Worm (Caenorhabditis elegans) whole organism, late embryonic: Measurements from ENCODE around the gene F11C7.7.

Experiments
- C08G9.2 ChIP-seq: sonication (generic microtip); optimal IDR thresholded peaks from 2 replicates; lab custom pipeline; 2016; ENCODE audit warnings: mild to moderate bottlenecking, missing genetic modification characterization, moderate library complexity, missing compliant biosample characterization
- C38D4.7 ChIP-seq: fragments of 200-800 bp; sonication (Bioruptor generic); optimal IDR thresholded peaks from 2 replicates; lab custom pipeline; 2018; ENCODE audit warnings: mild to moderate bottlenecking, missing genetic modification characterization, moderate library complexity, missing compliant biosample characterization
- F13H6.1 ChIP-seq: sonication (generic microtip); optimal IDR thresholded peaks from 2 replicates; lab custom pipeline; 2016; ENCODE audit warnings: missing genetic modification characterization, missing compliant biosample characterization
- K02D7.2 ChIP-seq: sonication (generic microtip); optimal IDR thresholded peaks from 2 replicates; lab custom pipeline; 2017; ENCODE audit warnings: mild to moderate bottlenecking, missing genetic modification characterization, missing compliant biosample characterization
- T23F11.4 ChIP-seq: fragments of 200-800 bp; sonication (Bioruptor generic); optimal IDR thresholded peaks from 2 replicates; lab custom pipeline; 2018; ENCODE audit warnings: mild to moderate bottlenecking, missing genetic modification characterization, missing compliant biosample characterization
- ama-1 ChIP-seq: fragments of 150-350 bp; optimal IDR thresholded peaks from 2 replicates; lab custom pipeline; 2014
- ceh-18 ChIP-seq: sonication (generic microtip); optimal IDR thresholded peaks from 2 replicates; lab custom pipeline; 2016; ENCODE audit warnings: missing genetic modification characterization, missing compliant biosample characterization
- ceh-19 ChIP-seq: fragments of 200-800 bp; sonication (Bioruptor generic); optimal IDR thresholded peaks from 2 replicates; lab custom pipeline; 2018; ENCODE audit warnings: mild to moderate bottlenecking, missing genetic modification characterization, missing compliant biosample characterization
- ceh-2 ChIP-seq: sonication (generic microtip); optimal IDR thresholded peaks from 2 replicates; lab custom pipeline; 2016; ENCODE audit warnings: missing genotype, missing genetic modification characterization, missing compliant biosample characterization
- ceh-22 ChIP-seq: sonication (generic microtip); optimal IDR thresholded peaks from 2 replicates; lab custom pipeline; 2017; ENCODE audit warnings: missing biosample characterization, missing genetic modification characterization
- ceh-30 ChIP-seq: fragments of 150-350 bp; optimal IDR thresholded peaks from 2 replicates; lab custom pipeline; 2014; ENCODE audit warnings: missing biosample characterization, missing genetic modification characterization
- ceh-31 ChIP-seq: sonication (generic microtip); optimal IDR thresholded peaks from 2 replicates; lab custom pipeline; 2016; ENCODE audit warnings: missing genetic modification characterization, missing compliant biosample characterization
- ceh-34 ChIP-seq: sonication (generic microtip); optimal IDR thresholded peaks from 2 replicates; lab custom pipeline; 2016; ENCODE audit warnings: mild to moderate bottlenecking, missing genetic modification characterization, missing compliant biosample characterization
- ceh-48 ChIP-seq: sonication (generic microtip); optimal IDR thresholded peaks from 2 replicates; lab custom pipeline; 2016; ENCODE audit warnings: missing genetic modification characterization, inconsistent platforms, missing compliant biosample characterization
- ceh-6 ChIP-seq: fragments of 200-800 bp; sonication (Bioruptor generic); optimal IDR thresholded peaks from 2 replicates; lab custom pipeline; 2018; ENCODE audit warnings: mild to moderate bottlenecking, missing genetic modification characterization, missing compliant biosample characterization
- ceh-9 ChIP-seq: sonication (generic microtip); optimal IDR thresholded peaks from 2 replicates; lab custom pipeline; 2016; ENCODE audit warnings: mild to moderate bottlenecking, missing genetic modification characterization, inconsistent platforms, missing compliant biosample characterization
- elt-2 ChIP-seq: sonication (generic microtip); optimal IDR thresholded peaks from 2 replicates; lab custom pipeline; 2016; ENCODE audit warnings: missing genetic modification reagents, missing genetic modification characterization, missing compliant biosample characterization
- ets-4 ChIP-seq: sonication (generic microtip); optimal IDR thresholded peaks from 2 replicates; lab custom pipeline; 2016; ENCODE audit warnings: missing genetic modification characterization, missing compliant biosample characterization
- eyg-1 ChIP-seq: sonication (generic microtip); optimal IDR thresholded peaks from 2 replicates; lab custom pipeline; 2016; ENCODE audit warnings: missing genotype, missing genetic modification characterization, missing compliant biosample characterization
- fkh-10 ChIP-seq: fragments of 150-350 bp; optimal IDR thresholded peaks from 2 replicates; lab custom pipeline; 2014; ENCODE audit warnings: missing biosample characterization, missing genetic modification reagents, missing genetic modification characterization
- fkh-6 ChIP-seq: sonication (generic microtip); optimal IDR thresholded peaks from 2 replicates; lab custom pipeline; 2016; ENCODE audit warnings: missing genetic modification characterization, missing compliant biosample characterization
- gmeb-2 ChIP-seq: sonication (generic microtip); optimal IDR thresholded peaks from 2 replicates; lab custom pipeline; 2016; ENCODE audit warnings: missing genetic modification characterization, inconsistent platforms, missing compliant biosample characterization
- hlh-15 ChIP-seq: sonication (generic microtip); optimal IDR thresholded peaks from 2 replicates; lab custom pipeline; 2016; ENCODE audit warnings: missing genetic modification characterization, missing compliant biosample characterization
- hlh-6 ChIP-seq: sonication (generic microtip); optimal IDR thresholded peaks from 2 replicates; lab custom pipeline; 2016; ENCODE audit warnings: missing genotype, missing genetic modification characterization, missing compliant biosample characterization
- lin-11 ChIP-seq: fragments of 200-800 bp; sonication (Bioruptor generic); optimal IDR thresholded peaks from 2 replicates; lab custom pipeline; 2018; ENCODE audit warnings: mild to moderate bottlenecking, missing genetic modification characterization, missing compliant biosample characterization
- madf-2 ChIP-seq: sonication (generic microtip); optimal IDR thresholded peaks from 2 replicates; lab custom pipeline; 2017; ENCODE audit warnings: missing genetic modification characterization, missing compliant biosample characterization
- mec-3 ChIP-seq: sonication (generic microtip); optimal IDR thresholded peaks from 2 replicates; lab custom pipeline; 2016; ENCODE audit warnings: borderline replicate concordance, missing genetic modification characterization, missing compliant biosample characterization
- nfya-1 ChIP-seq: sonication (generic microtip); optimal IDR thresholded peaks from 2 replicates; lab custom pipeline; 2017; ENCODE audit warnings: missing genetic modification characterization, mild to moderate bottlenecking, missing compliant biosample characterization, antibody characterized with exemption, moderate library complexity
- nhr-11 ChIP-seq: fragments of 150-350 bp; optimal IDR thresholded peaks from 2 replicates; lab custom pipeline; 2014; ENCODE audit warnings: missing biosample characterization, missing genetic modification characterization
- npax-4 ChIP-seq: sonication (generic microtip); optimal IDR thresholded peaks from 2 replicates; lab custom pipeline; 2016; ENCODE audit warnings: missing genetic modification characterization, missing compliant biosample characterization
- pat-9 ChIP-seq: fragments of 200-800 bp; sonication (Bioruptor generic); optimal IDR thresholded peaks from 2 replicates; lab custom pipeline; 2018; ENCODE audit warnings: mild to moderate bottlenecking, missing genetic modification characterization, moderate library complexity, missing compliant biosample characterization
- pha-2 ChIP-seq: sonication (generic microtip); optimal IDR thresholded peaks from 2 replicates; lab custom pipeline; 2017; ENCODE audit warnings: mild to moderate bottlenecking, missing genetic modification characterization, missing compliant biosample characterization
- pqm-1 ChIP-seq: sonication (generic microtip); optimal IDR thresholded peaks from 2 replicates; lab custom pipeline; 2016; ENCODE audit warnings: missing genetic modification characterization, missing compliant biosample characterization
- pros-1 ChIP-seq: fragments of 150-350 bp; optimal IDR thresholded peaks from 2 replicates; lab custom pipeline; 2014; ENCODE audit warnings: missing biosample characterization, missing genetic modification reagents, missing genetic modification characterization
- ref-2 ChIP-seq: sonication (generic microtip); optimal IDR thresholded peaks from 2 replicates; lab custom pipeline; 2016; ENCODE audit warnings: missing genetic modification characterization, missing compliant biosample characterization
- rnt-1 ChIP-seq: sonication (generic microtip); optimal IDR thresholded peaks from 2 replicates; lab custom pipeline; 2016; ENCODE audit warnings: missing genetic modification characterization, missing compliant biosample characterization
- sdc-2 ChIP-seq: sonication (generic microtip); optimal IDR thresholded peaks from 2 replicates; lab custom pipeline; 2016; ENCODE audit warnings: missing genotype, missing genetic modification characterization, missing compliant biosample characterization
- sox-2 ChIP-seq: fragments of 200-800 bp; sonication (Bioruptor generic); IDR thresholded peaks from 2 replicates; pipeline ENCODE4 v1.3.6; 2022; ENCODE audit warnings: missing genetic modification reagents, missing genetic modification characterization, missing compliant biosample characterization
- sox-4 ChIP-seq: sonication (generic microtip); optimal IDR thresholded peaks from 2 replicates; lab custom pipeline; 2017; ENCODE audit warnings: mild to moderate bottlenecking, missing genetic modification characterization, inconsistent platforms, missing compliant biosample characterization
- tbx-7 ChIP-seq: sonication (generic microtip); optimal IDR thresholded peaks from 2 replicates; lab custom pipeline; 2016; ENCODE audit warnings: missing genotype, missing genetic modification characterization, missing compliant biosample characterization
- ttx-3 ChIP-seq: sonication (generic microtip); optimal IDR thresholded peaks from 2 replicates; lab custom pipeline; 2016; ENCODE audit warnings: missing genetic modification reagents, missing genetic modification characterization, missing compliant biosample characterization
- unc-42 ChIP-seq: sonication (generic microtip); optimal IDR thresholded peaks from 2 replicates; lab custom pipeline; 2016; ENCODE audit warnings: missing genotype, missing genetic modification characterization, missing compliant biosample characterization
- unc-55 ChIP-seq: sonication (generic microtip); optimal IDR thresholded peaks from 2 replicates; lab custom pipeline; 2017; ENCODE audit warnings: missing biosample characterization, missing genetic modification reagents, missing genetic modification characterization
- unc-86 ChIP-seq: sonication (generic microtip); optimal IDR thresholded peaks from 2 replicates; lab custom pipeline; 2016; ENCODE audit warnings: missing genetic modification characterization, missing compliant biosample characterization

The F11C7.7 gene

DNA sequence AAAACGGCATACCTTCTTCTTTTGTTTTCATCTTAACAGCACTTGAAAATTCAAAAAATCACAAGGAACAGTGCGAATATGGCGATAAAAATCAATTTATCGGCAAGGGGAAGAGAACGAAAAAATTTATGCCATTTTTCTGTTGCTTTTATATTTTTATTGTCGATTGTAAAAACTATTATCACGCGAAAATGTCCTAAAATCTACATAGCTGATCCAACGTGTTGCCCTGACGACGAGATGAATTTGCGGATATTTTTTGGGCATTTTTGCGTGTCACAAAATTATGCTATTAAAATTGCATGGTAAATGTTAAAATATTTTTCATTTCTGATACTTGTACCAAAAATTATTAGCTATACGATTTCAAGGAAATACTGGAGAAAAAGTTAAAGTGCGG, 16.4 kb upstream of the F11C7.7 start, which contains the start of gene F10D7.4:
Gene F10D7.4 (minus strand): TSS at position 101 of the 400 bp plus-strand sequence.
- no peak for TF ChIP-seq T23F11.4
- TF ChIP-seq, all 69 proteins: peak for 0

DNA sequence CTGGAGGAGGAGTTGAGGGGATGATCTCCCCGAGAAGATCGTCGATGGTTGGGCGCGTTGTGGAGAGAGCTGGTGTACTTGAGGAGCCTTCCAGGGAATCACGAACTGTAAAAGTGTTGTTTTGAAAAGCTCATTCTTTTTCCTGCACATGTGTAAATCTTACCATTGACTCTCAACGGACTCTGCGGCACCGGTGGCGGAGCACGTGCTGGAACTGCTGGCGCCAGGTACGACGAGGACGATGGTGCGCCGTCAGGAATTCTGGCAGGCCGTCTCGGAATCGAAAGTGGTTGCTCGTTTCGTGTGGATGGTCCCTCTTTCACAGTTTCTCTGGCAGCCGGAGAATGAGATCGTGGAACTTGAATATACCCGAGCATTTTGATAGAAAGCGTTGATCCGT, 14.1 kb upstream of the F11C7.7 start:
- TF ChIP-seq sox-2 (no peak), gmeb-2 (no peak), fkh-6 (tag; lab: Kevin White, UChicago) (no peak), hlh-15 (no peak), ceh-19 (GFP tag; lab: Kevin White, UChicago) (no peak), C38D4.7 (no peak), ets-4 (no peak), nhr-11 (tag; lab: Kevin White, UChicago) (no peak), K02D7.2 (tag; lab: Kevin White, UChicago) (no peak), ceh-2 (tag; lab: Kevin White, UChicago) (no peak), C08G9.2 (tag; lab: Kevin White, UChicago) (no peak), fkh-10 (GFP tag; lab: Kevin White, UChicago) (no peak)

DNA sequence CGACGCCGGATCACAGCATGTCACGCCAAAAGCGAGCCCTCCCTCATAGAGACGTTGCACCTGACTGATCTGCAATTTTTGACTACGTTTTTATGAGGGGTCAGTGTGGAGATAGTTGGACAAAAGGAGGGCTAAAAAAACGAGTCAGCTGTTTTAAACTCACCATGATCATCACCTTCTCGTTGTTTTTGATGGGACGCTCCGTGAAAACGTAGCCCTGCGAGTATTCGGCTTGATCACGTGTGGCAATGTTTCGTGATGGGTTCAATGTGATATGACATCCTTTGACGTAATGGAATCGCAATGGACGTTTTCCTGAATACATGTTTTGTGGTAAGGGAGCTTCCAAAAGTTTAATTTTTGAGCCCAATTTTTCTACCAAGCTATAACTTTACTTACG, 13.3 kb upstream of the F11C7.7 start:
- TF ChIP-seq unc-86 (tag; lab: Kevin White, UChicago) (no peak), ama-1 (lab: Kevin White, UChicago) (no peak), ceh-6 (GFP tag; lab: Kevin White, UChicago) (no peak), K02D7.2 (tag; lab: Kevin White, UChicago) (no peak), rnt-1 (tag; lab: Kevin White, UChicago) (no peak), C08G9.2 (tag; lab: Kevin White, UChicago) (no peak)
- TF ChIP-seq, all 69 proteins: peak for 0

DNA sequence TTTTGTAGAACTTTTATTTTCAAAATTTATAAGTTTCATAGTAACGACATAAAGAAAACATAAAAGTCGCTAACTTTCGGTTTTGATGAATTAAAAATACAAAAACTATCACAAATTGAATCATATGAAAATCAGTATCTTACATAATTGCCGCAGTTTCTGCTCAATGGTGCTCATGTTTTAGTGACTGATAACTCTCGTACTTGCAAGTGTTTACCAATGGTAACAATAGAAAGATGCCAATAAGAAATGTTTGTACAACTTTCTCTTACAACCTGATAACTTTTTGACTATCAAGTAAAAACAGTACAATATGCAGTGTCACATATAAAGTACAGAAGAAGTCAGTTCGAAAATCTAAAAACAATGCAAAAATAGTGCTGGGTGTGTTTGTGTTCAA, 12.3 kb upstream of the F11C7.7 start:
- TF ChIP-seq ceh-34 (tag; lab: Kevin White, UChicago) (no peak), tbx-7 (tag; lab: Kevin White, UChicago) (no peak), eyg-1 (tag; lab: Kevin White, UChicago) (no peak), lin-11 (tag; lab: Kevin White, UChicago) (no peak), unc-42 (tag; lab: Kevin White, UChicago) (no peak), hlh-6 (tag; lab: Kevin White, UChicago) (no peak), ceh-18 (tag; lab: Kevin White, UChicago) (no peak), T23F11.4 (no peak), madf-2 (no peak), pqm-1 (tag; lab: Kevin White, UChicago) (no peak), sdc-2 (tag; lab: Kevin White, UChicago) (no peak), elt-2 (tag; lab: Kevin White, UChicago) (no peak), fkh-6 (tag; lab: Kevin White, UChicago) (no peak)
- TF ChIP-seq, all 69 proteins: peak for 0

DNA sequence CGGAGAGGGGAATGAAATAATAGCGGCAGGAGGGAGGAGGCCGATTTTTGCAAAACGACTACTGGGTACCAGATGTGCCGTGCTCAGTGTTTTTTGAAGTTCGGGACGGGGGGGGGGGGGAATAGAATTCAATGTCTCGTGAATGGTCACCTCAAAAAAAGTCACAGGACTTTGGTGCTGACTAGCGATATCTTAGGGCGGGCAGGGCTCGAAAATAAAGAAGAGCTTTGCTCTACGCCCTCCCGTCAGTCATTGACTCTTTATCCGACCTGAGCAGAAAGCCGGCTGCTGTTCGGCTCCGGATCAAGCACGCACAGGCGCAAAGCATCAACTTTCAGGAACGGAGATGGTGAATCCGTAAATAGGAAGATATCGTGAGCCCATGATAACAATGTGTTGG, 7.9 kb upstream of the F11C7.7 start:
- TF ChIP-seq ref-2 (tag; lab: Kevin White, UChicago): no peak
- TF ChIP-seq ttx-3 (tag; lab: Kevin White, UChicago): no peak
- no peak for TF ChIP-seq madf-2
- no peak for TF ChIP-seq unc-86 (tag; lab: Kevin White, UChicago)
- TF ChIP-seq pha-2 (tag; lab: Kevin White, UChicago): no peak
- no peak for TF ChIP-seq mec-3 (tag; lab: Kevin White, UChicago)

- TF ChIP-seq ceh-31 (tag; lab: Kevin White, UChicago) (no peak), sox-4 (no peak), unc-55 (no peak), F13H6.1 (no peak), gmeb-2 (no peak), T23F11.4 (no peak), lin-11 (tag; lab: Kevin White, UChicago) (no peak), pha-2 (tag; lab: Kevin White, UChicago) (no peak), pros-1 (tag; lab: Kevin White, UChicago) (no peak), pat-9 (tag; lab: Kevin White, UChicago) (no peak), C08G9.2 (tag; lab: Kevin White, UChicago) (no peak), ceh-22 (tag; lab: Kevin White, UChicago) (no peak), nfya-1 (tag; lab: Kevin White, UChicago) (no peak), sox-2 (no peak), npax-4 (tag; lab: Kevin White, UChicago) (no peak), ceh-9 (tag; lab: Kevin White, UChicago) (no peak), unc-86 (tag; lab: Kevin White, UChicago) (no peak), ceh-30 (tag; lab: Kevin White, UChicago) (no peak), nhr-11 (tag; lab: Kevin White, UChicago) (no peak), ceh-48 (tag; lab: Kevin White, UChicago) (no peak)
These were observed 6.9 kb upstream of the F11C7.7 start, which contains the start of gene F10D7.5 for ce11 chrX:17391515-17391914. Gene F10D7.5 (minus strand): TSS chrX:17391615.
